Worm (Caenorhabditis elegans) whole organism, late embryonic: ENCODE measurements around the gene D2023.1.

ENCODE experiments used
- C08G9.2 ChIP-seq: sonication (generic microtip); optimal IDR thresholded peaks from 2 replicates; lab custom pipeline; 2016; ENCODE audit warnings: mild to moderate bottlenecking, missing genetic modification characterization, moderate library complexity, missing compliant biosample characterization
- C38D4.7 ChIP-seq: fragments of 200-800 bp; sonication (Bioruptor generic); optimal IDR thresholded peaks from 2 replicates; lab custom pipeline; 2018; ENCODE audit warnings: mild to moderate bottlenecking, missing genetic modification characterization, moderate library complexity, missing compliant biosample characterization
- K09A11.1 ChIP-seq: sonication (generic microtip); optimal IDR thresholded peaks from 2 replicates; lab custom pipeline; 2017; ENCODE audit warnings: antibody characterized with exemption, mild to moderate bottlenecking, missing genetic modification characterization, missing compliant biosample characterization; ENCODE audit not compliant: insufficient read depth
- Y22D7AL.16 ChIP-seq: sonication (generic microtip); optimal IDR thresholded peaks from 2 replicates; lab custom pipeline; 2016; ENCODE audit warnings: missing genetic modification characterization, missing compliant biosample characterization
- ceh-14 ChIP-seq: sonication (generic microtip); optimal IDR thresholded peaks from 2 replicates; lab custom pipeline; 2016; ENCODE audit warnings: missing genotype, missing genetic modification characterization, missing compliant biosample characterization
- ceh-19 ChIP-seq: fragments of 200-800 bp; sonication (Bioruptor generic); optimal IDR thresholded peaks from 2 replicates; lab custom pipeline; 2018; ENCODE audit warnings: mild to moderate bottlenecking, missing genetic modification characterization, missing compliant biosample characterization
- ceh-2 ChIP-seq: sonication (generic microtip); optimal IDR thresholded peaks from 2 replicates; lab custom pipeline; 2016; ENCODE audit warnings: missing genotype, missing genetic modification characterization, missing compliant biosample characterization
- ceh-31 ChIP-seq: sonication (generic microtip); optimal IDR thresholded peaks from 2 replicates; lab custom pipeline; 2016; ENCODE audit warnings: missing genetic modification characterization, missing compliant biosample characterization
- ceh-34 ChIP-seq: sonication (generic microtip); optimal IDR thresholded peaks from 2 replicates; lab custom pipeline; 2016; ENCODE audit warnings: mild to moderate bottlenecking, missing genetic modification characterization, missing compliant biosample characterization
- ceh-9 ChIP-seq: sonication (generic microtip); optimal IDR thresholded peaks from 2 replicates; lab custom pipeline; 2016; ENCODE audit warnings: mild to moderate bottlenecking, missing genetic modification characterization, inconsistent platforms, missing compliant biosample characterization
- dmd-4 ChIP-seq: sonication (generic microtip); optimal IDR thresholded peaks from 2 replicates; lab custom pipeline; 2016; ENCODE audit warnings: borderline replicate concordance, missing genetic modification characterization, missing compliant biosample characterization
- dve-1 ChIP-seq: sonication (generic microtip); optimal IDR thresholded peaks from 2 replicates; lab custom pipeline; 2017; ENCODE audit warnings: antibody characterized with exemption, mild to moderate bottlenecking, missing genetic modification characterization, missing compliant biosample characterization
- ets-4 ChIP-seq: sonication (generic microtip); optimal IDR thresholded peaks from 2 replicates; lab custom pipeline; 2016; ENCODE audit warnings: missing genetic modification characterization, missing compliant biosample characterization
- eyg-1 ChIP-seq: sonication (generic microtip); optimal IDR thresholded peaks from 2 replicates; lab custom pipeline; 2016; ENCODE audit warnings: missing genotype, missing genetic modification characterization, missing compliant biosample characterization
- fax-1 ChIP-seq: sonication (generic microtip); optimal IDR thresholded peaks from 2 replicates; lab custom pipeline; 2016; ENCODE audit warnings: missing genotype, missing genetic modification characterization, missing compliant biosample characterization
- gmeb-2 ChIP-seq: sonication (generic microtip); optimal IDR thresholded peaks from 2 replicates; lab custom pipeline; 2016; ENCODE audit warnings: missing genetic modification characterization, inconsistent platforms, missing compliant biosample characterization
- hlh-15 ChIP-seq: sonication (generic microtip); optimal IDR thresholded peaks from 2 replicates; lab custom pipeline; 2016; ENCODE audit warnings: missing genetic modification characterization, missing compliant biosample characterization
- hlh-30 ChIP-seq: sonication (generic microtip); optimal IDR thresholded peaks from 2 replicates; lab custom pipeline; 2017; ENCODE audit warnings: antibody characterized with exemption, missing genetic modification characterization, missing compliant biosample characterization; ENCODE audit not compliant: insufficient read depth
- hlh-6 ChIP-seq: sonication (generic microtip); optimal IDR thresholded peaks from 2 replicates; lab custom pipeline; 2016; ENCODE audit warnings: missing genotype, missing genetic modification characterization, missing compliant biosample characterization
- hlh-8 ChIP-seq: sonication (generic microtip); optimal IDR thresholded peaks from 2 replicates; lab custom pipeline; 2016; ENCODE audit warnings: missing genotype, missing genetic modification characterization, missing compliant biosample characterization
- madf-2 ChIP-seq: sonication (generic microtip); optimal IDR thresholded peaks from 2 replicates; lab custom pipeline; 2017; ENCODE audit warnings: missing genetic modification characterization, missing compliant biosample characterization
- mec-3 ChIP-seq: sonication (generic microtip); optimal IDR thresholded peaks from 2 replicates; lab custom pipeline; 2016; ENCODE audit warnings: borderline replicate concordance, missing genetic modification characterization, missing compliant biosample characterization
- nfya-1 ChIP-seq: sonication (generic microtip); optimal IDR thresholded peaks from 2 replicates; lab custom pipeline; 2017; ENCODE audit warnings: missing genetic modification characterization, mild to moderate bottlenecking, missing compliant biosample characterization, antibody characterized with exemption, moderate library complexity
- nhr-11 ChIP-seq: fragments of 150-350 bp; optimal IDR thresholded peaks from 2 replicates; lab custom pipeline; 2014; ENCODE audit warnings: missing biosample characterization, missing genetic modification characterization
- nhr-232 ChIP-seq: sonication (generic microtip); optimal IDR thresholded peaks from 2 replicates; lab custom pipeline; 2016; ENCODE audit warnings: missing genetic modification characterization, missing compliant biosample characterization
- npax-4 ChIP-seq: sonication (generic microtip); optimal IDR thresholded peaks from 2 replicates; lab custom pipeline; 2016; ENCODE audit warnings: missing genetic modification characterization, missing compliant biosample characterization
- odd-2 ChIP-seq: sonication (generic microtip); optimal IDR thresholded peaks from 2 replicates; lab custom pipeline; 2017; ENCODE audit warnings: antibody characterized with exemption, mild to moderate bottlenecking, missing genetic modification characterization, missing compliant biosample characterization
- pat-9 ChIP-seq: fragments of 200-800 bp; sonication (Bioruptor generic); optimal IDR thresholded peaks from 2 replicates; lab custom pipeline; 2018; ENCODE audit warnings: mild to moderate bottlenecking, missing genetic modification characterization, moderate library complexity, missing compliant biosample characterization
- pax-1 ChIP-seq: fragments of 150-350 bp; optimal IDR thresholded peaks from 2 replicates; lab custom pipeline; 2014; ENCODE audit warnings: missing biosample characterization, missing genetic modification characterization
- pha-2 ChIP-seq: sonication (generic microtip); optimal IDR thresholded peaks from 2 replicates; lab custom pipeline; 2017; ENCODE audit warnings: mild to moderate bottlenecking, missing genetic modification characterization, missing compliant biosample characterization
- rnt-1 ChIP-seq: sonication (generic microtip); optimal IDR thresholded peaks from 2 replicates; lab custom pipeline; 2016; ENCODE audit warnings: missing genetic modification characterization, missing compliant biosample characterization
- sdc-2 ChIP-seq: sonication (generic microtip); optimal IDR thresholded peaks from 2 replicates; lab custom pipeline; 2016; ENCODE audit warnings: missing genotype, missing genetic modification characterization, missing compliant biosample characterization
- sox-4 ChIP-seq: sonication (generic microtip); optimal IDR thresholded peaks from 2 replicates; lab custom pipeline; 2017; ENCODE audit warnings: mild to moderate bottlenecking, missing genetic modification characterization, inconsistent platforms, missing compliant biosample characterization
- syd-9 ChIP-seq: sonication (generic microtip); optimal IDR thresholded peaks from 2 replicates; lab custom pipeline; 2016; ENCODE audit warnings: mild to moderate bottlenecking, missing genetic modification characterization, moderate library complexity, missing compliant biosample characterization
- tbx-7 ChIP-seq: sonication (generic microtip); optimal IDR thresholded peaks from 2 replicates; lab custom pipeline; 2016; ENCODE audit warnings: missing genotype, missing genetic modification characterization, missing compliant biosample characterization
- ttx-3 ChIP-seq: sonication (generic microtip); optimal IDR thresholded peaks from 2 replicates; lab custom pipeline; 2016; ENCODE audit warnings: missing genetic modification reagents, missing genetic modification characterization, missing compliant biosample characterization
- unc-55 ChIP-seq: sonication (generic microtip); optimal IDR thresholded peaks from 2 replicates; lab custom pipeline; 2017; ENCODE audit warnings: missing biosample characterization, missing genetic modification reagents, missing genetic modification characterization
- zip-5 ChIP-seq: sonication (generic microtip); optimal IDR thresholded peaks from 2 replicates; lab custom pipeline; 2016; ENCODE audit warnings: missing genetic modification characterization, missing compliant biosample characterization
- ztf-16 ChIP-seq: sonication (generic microtip); optimal IDR thresholded peaks from 2 replicates; lab custom pipeline; 2017; ENCODE audit warnings: missing genetic modification characterization, missing compliant biosample characterization

D2023.1 gene

ce11 chrV:11809935-11810334, 20.6 kb downstream of the D2023.1 start:
- no peak for TF ChIP-seq hlh-30 (tag; lab: Kevin White, UChicago)
- TF ChIP-seq unc-55 (GFP tag; lab: Kevin White, UChicago): no peak
- no peak for TF ChIP-seq pha-2 (tag; lab: Kevin White, UChicago)
- no peak for TF ChIP-seq C38D4.7
- TF ChIP-seq gmeb-2 (tag; lab: Kevin White, UChicago): no peak
- TF ChIP-seq zip-5 (tag; lab: Kevin White, UChicago): no peak
- TF ChIP-seq madf-2 (tag; lab: Kevin White, UChicago): no peak
- no peak for TF ChIP-seq syd-9 (tag; lab: Kevin White, UChicago)
- TF ChIP-seq ceh-34 (tag; lab: Kevin White, UChicago): no peak
- no peak for TF ChIP-seq ttx-3 (tag; lab: Kevin White, UChicago)
- TF ChIP-seq eyg-1 (tag; lab: Kevin White, UChicago): no peak
- no peak for TF ChIP-seq C08G9.2 (tag; lab: Kevin White, UChicago)
- no peak for TF ChIP-seq ceh-31 (tag; lab: Kevin White, UChicago)
- TF ChIP-seq mec-3 (tag; lab: Kevin White, UChicago): no peak
- no peak for TF ChIP-seq K09A11.1 (tag; lab: Kevin White, UChicago)
- TF ChIP-seq pax-1 (tag; lab: Kevin White, UChicago): no peak
- no peak for TF ChIP-seq ztf-16 (tag; lab: Kevin White, UChicago)
- TF ChIP-seq rnt-1: no peak

- TF ChIP-seq tbx-7 (tag; lab: Kevin White, UChicago): no peak
- no peak for TF ChIP-seq hlh-8 (tag; lab: Kevin White, UChicago)
- TF ChIP-seq ceh-14 (tag; lab: Kevin White, UChicago): no peak
- no peak for TF ChIP-seq ceh-2
- no peak for TF ChIP-seq zip-5 (tag; lab: Kevin White, UChicago)
- no peak for TF ChIP-seq nhr-232
- TF ChIP-seq ztf-16 (tag; lab: Kevin White, UChicago): no peak
- TF ChIP-seq sdc-2 (tag; lab: Kevin White, UChicago): no peak
- TF ChIP-seq ceh-9 (tag; lab: Kevin White, UChicago): no peak
- no peak for TF ChIP-seq dmd-4 (tag; lab: Kevin White, UChicago)
- TF ChIP-seq ceh-19 (GFP tag; lab: Kevin White, UChicago): no peak
- TF ChIP-seq nhr-11 (tag; lab: Kevin White, UChicago): no peak
- TF ChIP-seq, all 69 proteins: peak for 0
These were observed 22.6 kb downstream of the D2023.1 start, which contains the start of gene D2023.3 for ce11 chrV:11811921-11812320. Gene D2023.3, minus strand, starts transcription at chrV:11812021.

ce11 chrV:11815566-11815965, 26.2 kb downstream of the D2023.1 start:
- TF ChIP-seq odd-2 (tag; lab: Kevin White, UChicago) (no peak), Y22D7AL.16 (tag; lab: Kevin White, UChicago) (no peak), nfya-1 (tag; lab: Kevin White, UChicago) (no peak), dve-1 (no peak), fax-1 (tag; lab: Kevin White, UChicago) (no peak), unc-55 (GFP tag; lab: Kevin White, UChicago) (no peak), mec-3 (tag; lab: Kevin White, UChicago) (no peak), pat-9 (tag; lab: Kevin White, UChicago) (no peak), ets-4 (tag; lab: Kevin White, UChicago) (no peak), C38D4.7 (no peak), sox-4 (tag; lab: Kevin White, UChicago) (no peak), ceh-14 (tag; lab: Kevin White, UChicago) (no peak), hlh-6 (tag; lab: Kevin White, UChicago) (no peak), hlh-15 (tag; lab: Kevin White, UChicago) (no peak), dmd-4 (tag; lab: Kevin White, UChicago) (no peak), npax-4 (no peak)
